Fruit fly (Drosophila melanogaster) whole organism, prepupa: Measurements from ENCODE around the gene CG11000.

Experiments used
- CG8119 ChIP-seq: fragments of 200-800 bp; sonication (Bioruptor generic); IDR thresholded peaks from 3 replicates; pipeline ENCODE4 v1.3.6; 2022; ENCODE audit warnings: missing biosample characterization, missing genetic modification characterization
- Eip93F ChIP-seq: fragments of 200-800 bp; sonication (Bioruptor generic); optimal IDR thresholded peaks from 2 replicates; lab custom pipeline; 2016; ENCODE audit warnings: missing biosample characterization, mild to moderate bottlenecking, missing genetic modification characterization
- Gug ChIP-seq: fragments of 200-800 bp; sonication (Bioruptor generic); IDR thresholded peaks from 2 replicates; pipeline ENCODE4 v1.3.6; 2022; ENCODE audit warnings: missing biosample characterization, missing genetic modification characterization

DNA sequence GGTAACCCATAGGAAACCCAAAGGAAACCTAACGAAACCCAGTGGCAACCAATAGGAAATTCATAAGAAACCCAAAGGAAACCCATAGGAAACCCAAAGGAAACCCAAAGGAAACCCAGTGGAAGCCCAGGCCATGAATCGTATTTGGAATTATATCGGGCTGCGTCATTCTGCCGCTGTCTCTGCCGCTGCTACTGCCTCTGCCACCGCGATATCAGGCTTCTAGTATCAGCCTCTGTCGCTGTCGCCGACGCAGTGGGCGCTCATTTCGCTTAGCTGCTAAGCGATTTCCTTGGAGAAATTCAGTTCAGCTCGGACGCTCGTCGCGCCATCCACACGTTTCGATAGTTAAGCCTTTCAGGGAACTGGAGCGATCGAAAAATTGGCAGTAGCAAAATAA is 29.2 kb downstream of the CG11000 start, which contains the start of gene CG1208:
- TF ChIP-seq Eip93F (GFP tag; lab: Kevin White, UChicago) (no peak), Gug (no peak), CG8119 (no peak)
